Worm (Caenorhabditis elegans) whole organism, young adult: ENCODE measurements around the gene Y55F3AM.21.

Source experiments
- F57C9.4 ChIP-seq: sonication (generic microtip); optimal IDR thresholded peaks from 2 replicates; lab custom pipeline; 2017; ENCODE audit warnings: mild to moderate bottlenecking, missing genetic modification characterization, missing compliant biosample characterization
- T07F8.4 ChIP-seq: sonication (generic microtip); optimal IDR thresholded peaks from 2 replicates; lab custom pipeline; 2016; ENCODE audit warnings: mild to moderate bottlenecking, missing genetic modification characterization, moderate library complexity, missing compliant biosample characterization
- ama-1 ChIP-seq, 3 experiments: fragments of 150-350 bp in 1 of 3; sonication (generic microtip) in 2 of 3; optimal IDR thresholded peaks; 2 replicates each; lab custom pipeline; 2014 to 2018; ENCODE audit warnings: missing biosample characterization in 2 of 3, missing genetic modification characterization in 2 of 3, missing genetic modification reagents in 2 of 3
- atf-7 ChIP-seq: sonication (generic microtip); optimal IDR thresholded peaks from 2 replicates; lab custom pipeline; 2017; ENCODE audit warnings: mild to moderate bottlenecking, missing genetic modification characterization, missing compliant biosample characterization
- dpl-1 ChIP-seq: fragments of 150-350 bp; optimal IDR thresholded peaks from 2 replicates; lab custom pipeline; 2014; ENCODE audit warnings: missing biosample characterization, missing genetic modification reagents, missing genetic modification characterization
- hmg-1.2 ChIP-seq: fragments of 200-800 bp; sonication (Bioruptor generic); IDR thresholded peaks from 2 replicates; pipeline ENCODE4 v1.3.6; 2022; ENCODE audit warnings: missing genetic modification reagents, missing genetic modification characterization, missing compliant biosample characterization
- lin-40 ChIP-seq: sonication (generic microtip); optimal IDR thresholded peaks from 2 replicates; lab custom pipeline; 2016; ENCODE audit warnings: missing genetic modification characterization, mild to moderate bottlenecking, missing compliant biosample characterization, missing genotype, missing genetic modification reagents
- rec-8 ChIP-seq, 2 experiments: sonication (generic microtip); optimal IDR thresholded peaks; 2 replicates each; lab custom pipeline; 2016; ENCODE audit warnings: mild to moderate bottlenecking in 2 of 2, missing genetic modification characterization in 2 of 2, missing genetic modification reagents in 2 of 2, missing genotype in 2 of 2, missing biosample characterization in 1 of 2, missing compliant biosample characterization in 1 of 2, moderate library complexity in 1 of 2
- sdz-38 ChIP-seq: sonication (generic microtip); optimal IDR thresholded peaks from 2 replicates; lab custom pipeline; 2016; ENCODE audit warnings: missing genotype, missing genetic modification characterization, missing compliant biosample characterization
- snpc-4 ChIP-seq, 5 experiments: fragments of 150-350 bp in 1 of 5; sonication (generic microtip) in 4 of 5; optimal IDR thresholded peaks; 2 replicates each; lab custom pipeline; 2014 to 2018; ENCODE audit warnings: missing genetic modification characterization in 5 of 5, missing biosample characterization in 3 of 5, antibody characterized with exemption in 2 of 5, mild to moderate bottlenecking in 2 of 5, missing compliant biosample characterization in 2 of 5, missing genotype in 2 of 5, moderate library complexity in 2 of 5, missing genetic modification reagents in 1 of 5
- somi-1 ChIP-seq: fragments of 200-800 bp; sonication (Bioruptor generic); optimal IDR thresholded peaks from 2 replicates; lab custom pipeline; 2018; ENCODE audit warnings: mild to moderate bottlenecking, missing genetic modification characterization, missing compliant biosample characterization
- tbp1 ChIP-seq: fragments of 200-800 bp; sonication (Bioruptor generic); optimal IDR thresholded peaks from 2 replicates; lab custom pipeline; 2018; ENCODE audit warnings: mild to moderate bottlenecking, missing genetic modification characterization, missing compliant biosample characterization
- unc-62 ChIP-seq: fragments of 150-350 bp; optimal IDR thresholded peaks from 2 replicates; lab custom pipeline; 2014; ENCODE audit warnings: missing biosample characterization, missing genetic modification reagents, missing genetic modification characterization
- ztf-3 ChIP-seq: fragments of 200-800 bp; sonication (Bioruptor generic); optimal IDR thresholded peaks from 2 replicates; lab custom pipeline; 2018; ENCODE audit warnings: mild to moderate bottlenecking, missing genetic modification characterization, missing compliant biosample characterization

DNA sequence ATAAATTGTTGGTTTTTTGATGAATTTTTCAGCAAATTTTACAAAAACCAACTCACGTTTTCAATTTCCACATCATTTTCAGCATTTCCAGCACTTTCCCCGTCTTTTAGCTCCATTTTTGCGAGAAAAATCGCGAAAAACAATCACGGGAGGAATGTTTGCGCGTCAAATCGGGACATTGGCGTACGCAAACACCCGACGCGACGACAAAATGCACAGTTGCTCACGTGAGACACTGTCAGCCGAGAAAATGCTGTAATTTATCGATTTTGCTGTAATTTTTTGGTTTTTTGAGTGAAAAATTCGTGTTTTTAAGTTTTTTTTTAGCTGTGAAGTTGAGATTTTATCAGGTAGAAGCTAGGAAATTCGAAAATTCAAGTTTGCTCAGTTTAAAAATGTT, 41.9 kb downstream of the Y55F3AM.21 start, which contains the start of gene Y55F3AM.9:
- TF ChIP-seq lin-40 (tag; lab: Kevin White, UChicago) (peak; percentile 24), F57C9.4 (tag; lab: Kevin White, UChicago) (no peak), somi-1 (GFP tag; lab: Kevin White, UChicago) (no peak), T07F8.4 (tag; lab: Kevin White, UChicago) (no peak), tbp1 (GFP tag; lab: Kevin White, UChicago) (peak; percentile 10), ztf-3 (no peak), atf-7 (no peak), unc-62 (no peak), dpl-1 (GFP tag; lab: Kevin White, UChicago) (no peak), hmg-1.2 (GFP tag; lab: Robert Waterston, UW) (no peak), rec-8 (tag; optimal IDR thresholded peaks at IDR 0.05; lab: Kevin White, UChicago) (no peak), sdz-38 (no peak), ama-1 (optimal IDR thresholded peaks at IDR 0.05; lab: Kevin White, UChicago) (no peak), ama-1 (GFP tag; optimal IDR thresholded peaks at IDR 0.05; lab: Kevin White, UChicago) (no peak), snpc-4 (GFP tag; optimal IDR thresholded peaks at IDR 0.05; lab: Kevin White, UChicago) (no peak), snpc-4 (tag; optimal IDR thresholded peaks at IDR 0.05; lab: Kevin White, UChicago) (no peak)
